In genomic region chr3R:21632930-21633780, dm6 we compare ENCODE assay signal across 1 fruit fly cellular context.
TF ChIP-seq lines count a peak whose summit lies in the region.

No protein-coding gene starts in this region.

TF ChIP-seq in whole organism, embryonic, 481 proteins besides CTCF, POLR2A, EP300 and RAD21 (continued from another document and continues in another):
- no peak for TF ChIP-seq Atf6 (GFP tag; IDR thresholded peaks at IDR 0.05; lab: Robert Waterston, UW)
- peak; percentile 26 for TF ChIP-seq CG13775 (GFP tag; optimal IDR thresholded peaks at IDR 0.05; lab: Kevin White, UChicago)
- TF ChIP-seq CG14860 (GFP tag; IDR thresholded peaks at IDR 0.05; lab: Robert Waterston, UW; ENCODE audit: partially characterized antibody) = no peak
- peak; percentile 41 for TF ChIP-seq Hand (GFP tag; optimal IDR thresholded peaks at IDR 0.05; lab: Kevin White, UChicago)
- TF ChIP-seq tll (GFP tag; optimal IDR thresholded peaks at IDR 0.05; lab: Kevin White, UChicago) = no peak
- TF ChIP-seq Rfx (GFP tag; IDR thresholded peaks at IDR 0.05; lab: Robert Waterston, UW) = no peak
- TF ChIP-seq inv (GFP tag; IDR thresholded peaks at IDR 0.05; lab: Robert Waterston, UW; ENCODE audit: partially characterized antibody) = no peak
- TF ChIP-seq sc (optimal IDR thresholded peaks at IDR 0.05; lab: Kevin White, UChicago) = no peak
- TF ChIP-seq sc (GFP tag; optimal IDR thresholded peaks at IDR 0.05; lab: Kevin White, UChicago) = no peak
- TF ChIP-seq CG8089 (GFP tag; optimal IDR thresholded peaks at IDR 0.05; lab: Kevin White, UChicago) = no peak
- TF ChIP-seq bcd (GFP tag; optimal IDR thresholded peaks at IDR 0.05; lab: Kevin White, UChicago) = peak; percentile 7
- peak; percentile 75 for TF ChIP-seq Med (GFP tag; lab: Kevin White, UChicago)
- TF ChIP-seq tup (GFP tag; optimal IDR thresholded peaks at IDR 0.05; lab: Kevin White, UChicago) = no peak
- TF ChIP-seq sim (GFP tag; IDR thresholded peaks at IDR 0.05; lab: Robert Waterston, UW) = no peak
- TF ChIP-seq klu (GFP tag; IDR thresholded peaks at IDR 0.05; lab: Robert Waterston, UW) = no peak
- peak; percentile 84 for TF ChIP-seq CG3163 (GFP tag; optimal IDR thresholded peaks at IDR 0.05; lab: Kevin White, UChicago)
- peak; percentile 13 for TF ChIP-seq CG4424 (GFP tag; optimal IDR thresholded peaks at IDR 0.05; lab: Kevin White, UChicago)
- TF ChIP-seq rib (GFP tag; IDR thresholded peaks at IDR 0.05; lab: Robert Waterston, UW) = no peak
- TF ChIP-seq CG17186 (GFP tag; optimal IDR thresholded peaks at IDR 0.05; lab: Kevin White, UChicago) = no peak
- TF ChIP-seq Poxn (GFP tag; IDR thresholded peaks at IDR 0.05; lab: Robert Waterston, UW) = no peak
- no peak for TF ChIP-seq repo (GFP tag; optimal IDR thresholded peaks at IDR 0.05; lab: Kevin White, UChicago)
- peak; percentile 46 for TF ChIP-seq az2 (GFP tag; optimal IDR thresholded peaks at IDR 0.05; lab: Kevin White, UChicago)
- no peak for TF ChIP-seq CG11247 (GFP tag; IDR thresholded peaks at IDR 0.05; lab: Robert Waterston, UW)
- TF ChIP-seq so (GFP tag; IDR thresholded peaks at IDR 0.05; lab: Robert Waterston, UW) = no peak
- no peak for TF ChIP-seq ase (GFP tag; IDR thresholded peaks at IDR 0.05; lab: Robert Waterston, UW)
- no peak for TF ChIP-seq CG14965 (GFP tag; optimal IDR thresholded peaks at IDR 0.05; lab: Kevin White, UChicago; ENCODE audit: borderline replicate concordance)
- peak; percentile 40 for TF ChIP-seq CG10147 (GFP tag; optimal IDR thresholded peaks at IDR 0.05; lab: Kevin White, UChicago)
- no peak for TF ChIP-seq gt (GFP tag; IDR thresholded peaks at IDR 0.05; lab: Robert Waterston, UW)
- no peak for TF ChIP-seq CG8359 (GFP tag; optimal IDR thresholded peaks at IDR 0.05; lab: Kevin White, UChicago; ENCODE audit: borderline replicate concordance)
- peak; percentile 78 for TF ChIP-seq CG18262 (tag; optimal IDR thresholded peaks at IDR 0.05; lab: Kevin White, UChicago)
- TF ChIP-seq dysf (GFP tag; IDR thresholded peaks at IDR 0.05; lab: Robert Waterston, UW) = no peak
- no peak for TF ChIP-seq sna (GFP tag; IDR thresholded peaks at IDR 0.05; lab: Robert Waterston, UW; ENCODE audit: partially characterized antibody)
- TF ChIP-seq oc (tag; optimal IDR thresholded peaks at IDR 0.05; lab: Kevin White, UChicago) = no peak
- no peak for TF ChIP-seq CG15514 (GFP tag; optimal IDR thresholded peaks at IDR 0.05; lab: Kevin White, UChicago)
- TF ChIP-seq jumu (GFP tag; optimal IDR thresholded peaks at IDR 0.05; lab: Kevin White, UChicago) = no peak
- no peak for TF ChIP-seq Doc3 (GFP tag; IDR thresholded peaks at IDR 0.05; lab: Robert Waterston, UW; ENCODE audit: partially characterized antibody)
- peak; percentile 6 for TF ChIP-seq CG18599 (GFP tag; optimal IDR thresholded peaks at IDR 0.05; lab: Kevin White, UChicago)
- no peak for TF ChIP-seq dimm (GFP tag; IDR thresholded peaks at IDR 0.05; lab: Robert Waterston, UW)
- TF ChIP-seq Mad (GFP tag; optimal IDR thresholded peaks at IDR 0.05; lab: Kevin White, UChicago) = no peak
- no peak for TF ChIP-seq unc-4 (GFP tag; IDR thresholded peaks at IDR 0.05; lab: Robert Waterston, UW; ENCODE audit: partially characterized antibody)
- no peak for TF ChIP-seq z (GFP tag; IDR thresholded peaks at IDR 0.05; lab: Robert Waterston, UW)
- peak; percentile 7 for TF ChIP-seq zen (tag; optimal IDR thresholded peaks at IDR 0.05; lab: Kevin White, UChicago)
- peak; percentile 28 for TF ChIP-seq CG30020 (tag; optimal IDR thresholded peaks at IDR 0.05; lab: Kevin White, UChicago)
- peak; percentile 8 for TF ChIP-seq HHEX (GFP tag; optimal IDR thresholded peaks at IDR 0.05; lab: Kevin White, UChicago)
- no peak for TF ChIP-seq CG34224 (GFP tag; IDR thresholded peaks at IDR 0.05; lab: Robert Waterston, UW; ENCODE audit: partially characterized antibody)
- peak; percentile 68 for TF ChIP-seq Sox100B (GFP tag; optimal IDR thresholded peaks at IDR 0.05; lab: Kevin White, UChicago)
- no peak for TF ChIP-seq eyg (GFP tag; optimal IDR thresholded peaks at IDR 0.05; lab: Kevin White, UChicago)
- no peak for TF ChIP-seq CG4707 (GFP tag; optimal IDR thresholded peaks at IDR 0.05; lab: Kevin White, UChicago)
- TF ChIP-seq CG11723 (GFP tag; optimal IDR thresholded peaks at IDR 0.05; lab: Kevin White, UChicago) = peak; percentile 54
- no peak for TF ChIP-seq MBD-R2 (GFP tag; IDR thresholded peaks at IDR 0.05; lab: Robert Waterston, UW)
- peak; percentile 72 for TF ChIP-seq phol (tag; optimal IDR thresholded peaks at IDR 0.05; lab: Kevin White, UChicago)
- no peak for TF ChIP-seq CG12769 (tag; optimal IDR thresholded peaks at IDR 0.05; lab: Kevin White, UChicago)
- no peak for TF ChIP-seq pnt (GFP tag; optimal IDR thresholded peaks at IDR 0.05; lab: Kevin White, UChicago)
- TF ChIP-seq Six4 (GFP tag; optimal IDR thresholded peaks at IDR 0.05; lab: Kevin White, UChicago) = peak; percentile 33
- peak; percentile 68 for TF ChIP-seq lbe (GFP tag; optimal IDR thresholded peaks at IDR 0.05; lab: Kevin White, UChicago)
- no peak for TF ChIP-seq sr (GFP tag; IDR thresholded peaks at IDR 0.05; lab: Robert Waterston, UW)
- TF ChIP-seq crol (GFP tag; IDR thresholded peaks at IDR 0.05; lab: Robert Waterston, UW) = no peak
- TF ChIP-seq btn (GFP tag; optimal IDR thresholded peaks at IDR 0.05; lab: Kevin White, UChicago) = no peak
- peak; percentile 16 for TF ChIP-seq Chrac-16 (GFP tag; optimal IDR thresholded peaks at IDR 0.05; lab: Kevin White, UChicago)
- TF ChIP-seq zf30C (GFP tag; optimal IDR thresholded peaks at IDR 0.05; lab: Kevin White, UChicago) = no peak
- no peak for TF ChIP-seq fu2 (GFP tag; optimal IDR thresholded peaks at IDR 0.05; lab: Kevin White, UChicago)
- no peak for TF ChIP-seq CG42726 (GFP tag; IDR thresholded peaks at IDR 0.05; lab: Robert Waterston, UW; ENCODE audit: partially characterized antibody)
- TF ChIP-seq CG4820 (GFP tag; optimal IDR thresholded peaks at IDR 0.05; lab: Kevin White, UChicago) = peak; percentile 13
- TF ChIP-seq YL-1 (GFP tag; optimal IDR thresholded peaks at IDR 0.05; lab: Kevin White, UChicago) = no peak
- no peak for TF ChIP-seq CG11695 (GFP tag; IDR thresholded peaks at IDR 0.05; lab: Robert Waterston, UW)
- TF ChIP-seq CG10267 (tag; optimal IDR thresholded peaks at IDR 0.05; lab: Kevin White, UChicago) = peak; percentile 47
- TF ChIP-seq ATbp (GFP tag; optimal IDR thresholded peaks at IDR 0.05; lab: Kevin White, UChicago) = no peak
- TF ChIP-seq pita (GFP tag; optimal IDR thresholded peaks at IDR 0.05; lab: Kevin White, UChicago) = no peak
- TF ChIP-seq bbx (GFP tag; IDR thresholded peaks at IDR 0.05; lab: Robert Waterston, UW; ENCODE audit: partially characterized antibody) = no peak
- no peak for TF ChIP-seq CG6683 (GFP tag; optimal IDR thresholded peaks at IDR 0.05; lab: Kevin White, UChicago)
- TF ChIP-seq disco-r (GFP tag; optimal IDR thresholded peaks at IDR 0.05; lab: Kevin White, UChicago) = no peak
- TF ChIP-seq CrebB (tag; optimal IDR thresholded peaks at IDR 0.05; lab: Kevin White, UChicago) = peak; percentile 65
- TF ChIP-seq stc (GFP tag; IDR thresholded peaks at IDR 0.05; lab: Robert Waterston, UW) = no peak
- no peak for TF ChIP-seq CG1024 (GFP tag; IDR thresholded peaks at IDR 0.05; lab: Robert Waterston, UW)
- TF ChIP-seq Asciz (GFP tag; optimal IDR thresholded peaks at IDR 0.05; lab: Kevin White, UChicago) = peak; percentile 52
- no peak for TF ChIP-seq pan (optimal IDR thresholded peaks at IDR 0.05; lab: Kevin White, UChicago)
- TF ChIP-seq pan (GFP tag; optimal IDR thresholded peaks at IDR 0.05 in 1 of 2, IDR thresholded peaks at IDR 0.05 in 1 of 2) = no peak
- no peak for TF ChIP-seq CG7987 (GFP tag; optimal IDR thresholded peaks at IDR 0.05; lab: Kevin White, UChicago)
- TF ChIP-seq ind (GFP tag; optimal IDR thresholded peaks at IDR 0.05; lab: Kevin White, UChicago) = peak; percentile 25
- no peak for TF ChIP-seq CG13123 (GFP tag; optimal IDR thresholded peaks at IDR 0.05; lab: Kevin White, UChicago)
- TF ChIP-seq E2f2 (GFP tag; IDR thresholded peaks at IDR 0.05; lab: Robert Waterston, UW) = no peak
- TF ChIP-seq pzg (GFP tag; optimal IDR thresholded peaks at IDR 0.05; lab: Kevin White, UChicago) = no peak
- TF ChIP-seq wor (GFP tag; IDR thresholded peaks at IDR 0.05; lab: Robert Waterston, UW) = no peak
- no peak for TF ChIP-seq al (GFP tag; IDR thresholded peaks at IDR 0.05; lab: Robert Waterston, UW)
- no peak for TF ChIP-seq Hr39 (optimal IDR thresholded peaks at IDR 0.05; lab: Kevin White, UChicago)
- TF ChIP-seq CG4854 (GFP tag; optimal IDR thresholded peaks at IDR 0.05; lab: Kevin White, UChicago) = no peak
- no peak for TF ChIP-seq CG9215 (GFP tag; IDR thresholded peaks at IDR 0.05; lab: Robert Waterston, UW)
- no peak for TF ChIP-seq ato (GFP tag; IDR thresholded peaks at IDR 0.05; lab: Robert Waterston, UW; ENCODE audit: partially characterized antibody)
- peak; percentile 24 for TF ChIP-seq CG6765 (GFP tag; optimal IDR thresholded peaks at IDR 0.05; lab: Kevin White, UChicago)
- peak; percentile 31 for TF ChIP-seq Spps (tag; optimal IDR thresholded peaks at IDR 0.05; lab: Kevin White, UChicago)
- TF ChIP-seq HLH3B (GFP tag; IDR thresholded peaks at IDR 0.05; lab: Robert Waterston, UW) = no peak
- TF ChIP-seq Hey (tag; optimal IDR thresholded peaks at IDR 0.05; lab: Kevin White, UChicago) = no peak
- no peak for TF ChIP-seq CG17328 (GFP tag; IDR thresholded peaks at IDR 0.05; lab: Robert Waterston, UW)
- TF ChIP-seq lola (GFP tag; optimal IDR thresholded peaks at IDR 0.05; lab: Kevin White, UChicago) = peak in 1 of 3 experiments; percentile 79
- TF ChIP-seq vvl (GFP tag; IDR thresholded peaks at IDR 0.05; lab: Robert Waterston, UW) = no peak
- TF ChIP-seq hth (optimal IDR thresholded peaks at IDR 0.05; lab: Kevin White, UChicago) = no peak
- TF ChIP-seq Bgb (GFP tag; IDR thresholded peaks at IDR 0.05; lab: Robert Waterston, UW; ENCODE audit: partially characterized antibody) = no peak
- peak; percentile 17 for TF ChIP-seq CG1602 (GFP tag; optimal IDR thresholded peaks at IDR 0.05; lab: Kevin White, UChicago)
- TF ChIP-seq CG7271 (tag; optimal IDR thresholded peaks at IDR 0.05; lab: Kevin White, UChicago) = no peak
- no peak for TF ChIP-seq caup (GFP tag; optimal IDR thresholded peaks at IDR 0.05; lab: Kevin White, UChicago; ENCODE audit: severe bottlenecking)
- TF ChIP-seq CG6175 (GFP tag; IDR thresholded peaks at IDR 0.05; lab: Robert Waterston, UW) = no peak
- no peak for TF ChIP-seq luna (GFP tag; optimal IDR thresholded peaks at IDR 0.05; lab: Kevin White, UChicago)
- no peak for TF ChIP-seq Ada2b (GFP tag; IDR thresholded peaks at IDR 0.05; lab: Robert Waterston, UW)
- no peak for TF ChIP-seq CG12299 (tag; optimal IDR thresholded peaks at IDR 0.05; lab: Kevin White, UChicago)
- no peak for TF ChIP-seq Dip3 (GFP tag; optimal IDR thresholded peaks at IDR 0.05; lab: Kevin White, UChicago)
- peak; percentile 30 for TF ChIP-seq Xbp1 (GFP tag; optimal IDR thresholded peaks at IDR 0.05; lab: Kevin White, UChicago)
- TF ChIP-seq sd (tag; optimal IDR thresholded peaks at IDR 0.05; lab: Kevin White, UChicago) = peak; percentile 64
- no peak for TF ChIP-seq CG2129 (GFP tag; IDR thresholded peaks at IDR 0.05; lab: Robert Waterston, UW; ENCODE audit: partially characterized antibody)
- TF ChIP-seq ems (GFP tag; optimal IDR thresholded peaks at IDR 0.05; lab: Kevin White, UChicago) = no peak
- TF ChIP-seq CG18764 (GFP tag; optimal IDR thresholded peaks at IDR 0.05; lab: Kevin White, UChicago) = peak; percentile 8
- no peak for TF ChIP-seq sima (GFP tag; optimal IDR thresholded peaks at IDR 0.05; lab: Kevin White, UChicago)
- peak; percentile 5 for TF ChIP-seq CG18619 (GFP tag; optimal IDR thresholded peaks at IDR 0.05; lab: Kevin White, UChicago)
- peak; percentile 30 for TF ChIP-seq PHDP (tag; optimal IDR thresholded peaks at IDR 0.05; lab: Kevin White, UChicago)
- peak; percentile 13 for TF ChIP-seq Deaf1 (tag; optimal IDR thresholded peaks at IDR 0.05; lab: Kevin White, UChicago)
- peak in 1 of 2 experiments; percentile 11 for TF ChIP-seq chif (GFP tag; optimal IDR thresholded peaks at IDR 0.05; lab: Kevin White, UChicago)
- no peak for TF ChIP-seq CG5953 (GFP tag; IDR thresholded peaks at IDR 0.05; lab: Robert Waterston, UW)
- no peak for TF ChIP-seq CG11456 (GFP tag; IDR thresholded peaks at IDR 0.05; lab: Robert Waterston, UW)
- TF ChIP-seq CG17612 (GFP tag; IDR thresholded peaks at IDR 0.05; lab: Robert Waterston, UW) = no peak
- no peak for TF ChIP-seq Mes4 (GFP tag; optimal IDR thresholded peaks at IDR 0.05; lab: Kevin White, UChicago)
- peak; percentile 62 for TF ChIP-seq CG30403 (GFP tag; optimal IDR thresholded peaks at IDR 0.05; lab: Kevin White, UChicago)
- TF ChIP-seq CG9932 (GFP tag; IDR thresholded peaks at IDR 0.05; lab: Robert Waterston, UW) = no peak
- peak; percentile 13 for TF ChIP-seq cwo (GFP tag; optimal IDR thresholded peaks at IDR 0.05; lab: Kevin White, UChicago)
- TF ChIP-seq CG6654 (GFP tag; optimal IDR thresholded peaks at IDR 0.05; lab: Kevin White, UChicago) = no peak
- TF ChIP-seq CG15011 (GFP tag; optimal IDR thresholded peaks at IDR 0.05; lab: Kevin White, UChicago) = no peak
- TF ChIP-seq CG14441 (GFP tag; IDR thresholded peaks at IDR 0.05; lab: Robert Waterston, UW) = no peak
- no peak for TF ChIP-seq amos (GFP tag; IDR thresholded peaks at IDR 0.05; lab: Robert Waterston, UW; ENCODE audit: partially characterized antibody)
- TF ChIP-seq fd64A (GFP tag; optimal IDR thresholded peaks at IDR 0.05; lab: Kevin White, UChicago) = no peak
- TF ChIP-seq Fer2 (tag; optimal IDR thresholded peaks at IDR 0.05; lab: Kevin White, UChicago) = no peak
- no peak for TF ChIP-seq da (GFP tag; optimal IDR thresholded peaks at IDR 0.05; lab: Kevin White, UChicago)
- TF ChIP-seq seq (GFP tag; IDR thresholded peaks at IDR 0.05; lab: Robert Waterston, UW) = no peak
- TF ChIP-seq lmd (GFP tag; IDR thresholded peaks at IDR 0.05; lab: Robert Waterston, UW) = no peak
- no peak for TF ChIP-seq Sin3A (optimal IDR thresholded peaks at IDR 0.05; lab: Kevin White, UChicago)
- no peak for TF ChIP-seq CG11560 (tag; IDR thresholded peaks at IDR 0.05; lab: Robert Waterston, UW)
- no peak for TF ChIP-seq CG5180 (GFP tag; optimal IDR thresholded peaks at IDR 0.05; lab: Kevin White, UChicago)
- no peak for TF ChIP-seq CG3838 (GFP tag; optimal IDR thresholded peaks at IDR 0.05; lab: Kevin White, UChicago)
- TF ChIP-seq pfk (GFP tag; optimal IDR thresholded peaks at IDR 0.05; lab: Kevin White, UChicago) = no peak
- TF ChIP-seq CG3995 (GFP tag; optimal IDR thresholded peaks at IDR 0.05; lab: Kevin White, UChicago) = peak; percentile 12
- no peak for TF ChIP-seq CG34422 (GFP tag; IDR thresholded peaks at IDR 0.05; lab: Robert Waterston, UW)
